Fruit fly (Drosophila melanogaster): ENCODE data around the gene CG3226.

Gene CG3226

DNA sequence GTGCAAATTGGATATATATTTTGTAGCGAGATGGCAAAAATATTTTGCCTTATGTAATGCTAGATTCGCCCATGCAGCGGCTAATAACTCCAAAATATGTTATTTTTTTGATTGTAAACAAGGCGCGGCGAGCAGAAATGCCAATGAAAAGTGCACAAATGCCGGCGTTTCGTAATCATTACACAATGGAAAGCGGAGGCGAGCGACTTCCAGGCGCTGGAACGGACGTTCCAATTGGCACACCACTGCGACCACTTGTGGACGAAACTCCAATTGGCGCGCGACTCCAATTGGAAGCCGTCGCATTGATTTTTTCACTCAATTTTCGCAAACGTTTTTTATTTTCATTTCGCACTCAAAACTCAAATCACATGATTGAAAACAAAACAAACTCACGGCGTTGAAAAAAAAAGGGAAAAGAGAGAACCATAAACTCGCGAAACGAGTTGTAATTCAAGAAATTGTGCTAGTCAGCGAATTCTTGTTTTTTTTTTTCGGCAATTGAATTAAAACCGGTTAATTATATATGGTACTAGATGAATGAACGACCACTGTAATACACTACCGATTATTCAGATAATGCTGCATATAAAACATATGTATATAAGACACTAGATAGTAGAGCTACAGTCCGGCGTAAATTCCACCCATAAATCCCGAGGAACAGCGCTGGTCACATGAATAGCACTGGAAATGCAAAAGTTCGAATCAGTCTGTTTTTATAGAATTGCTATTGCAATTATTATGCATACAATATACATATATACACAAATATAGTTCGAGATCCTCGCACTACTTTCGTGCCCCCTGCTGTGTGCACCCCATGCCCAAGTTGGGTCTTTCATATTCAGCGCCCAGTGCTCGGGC is 24.8 kb upstream of the CG3226 start, which contains the start of gene ND-ASHI (continued):
- TF ChIP-seq p53 (GFP tag; optimal IDR thresholded peaks at IDR 0.05) (peak; percentile 48), CG1233 (GFP tag; optimal IDR thresholded peaks at IDR 0.05) (peak; percentile 92), CG17829 (tag; optimal IDR thresholded peaks at IDR 0.05) (peak; percentile 90), Oli (tag; optimal IDR thresholded peaks at IDR 0.05) (peak; percentile 91), ase (GFP tag; IDR thresholded peaks at IDR 0.05) (peak; percentile 91), Hey (tag; optimal IDR thresholded peaks at IDR 0.05) (no peak), ara (GFP tag; IDR thresholded peaks at IDR 0.05) (peak; percentile 94), CG11456 (GFP tag; IDR thresholded peaks at IDR 0.05) (peak; percentile 97), lmd (GFP tag; IDR thresholded peaks at IDR 0.05) (peak; percentile 96), CG2116 (GFP tag; optimal IDR thresholded peaks at IDR 0.05) (peak; percentile 60), CG34376 (GFP tag; optimal IDR thresholded peaks at IDR 0.05) (peak; percentile 97), Kr (GFP tag; optimal IDR thresholded peaks at IDR 0.05) (no peak), org-1 (GFP tag; optimal IDR thresholded peaks at IDR 0.05) (peak; percentile 93), CG9817 (tag; optimal IDR thresholded peaks at IDR 0.05) (peak; percentile 95), sug (tag; optimal IDR thresholded peaks at IDR 0.05) (peak; percentile 90), Hand (GFP tag; optimal IDR thresholded peaks at IDR 0.05) (peak; percentile 96), Dek (tag; optimal IDR thresholded peaks at IDR 0.05) (peak; percentile 94), unc-4 (GFP tag; IDR thresholded peaks at IDR 0.05; ENCODE audit: partially characterized antibody) (no peak), CG2712 (tag; optimal IDR thresholded peaks at IDR 0.05) (peak; percentile 91), wdn (GFP tag; IDR thresholded peaks at IDR 0.05) (peak; percentile 97), ken (GFP tag; IDR thresholded peaks at IDR 0.05) (peak; percentile 95), insv (GFP tag; optimal IDR thresholded peaks at IDR 0.05) (peak; percentile 81 to 96), so (GFP tag; IDR thresholded peaks at IDR 0.05) (peak; percentile 94), jigr1 (GFP tag; IDR thresholded peaks at IDR 0.05) (peak; percentile 81; the same call in 2 of the 3 replicates), Asciz (GFP tag; optimal IDR thresholded peaks at IDR 0.05) (no peak), kay (GFP tag; optimal IDR thresholded peaks at IDR 0.05) (peak; percentile 88), gfzf (GFP tag; optimal IDR thresholded peaks at IDR 0.05) (peak; percentile 2), CG34224 (GFP tag; IDR thresholded peaks at IDR 0.05; ENCODE audit: partially characterized antibody) (no peak), gsb (GFP tag; IDR thresholded peaks at IDR 0.05) (peak; percentile 91), nau (GFP tag; optimal IDR thresholded peaks at IDR 0.05) (no peak), bowl (GFP tag; IDR thresholded peaks at IDR 0.05) (peak; percentile 81; the same call in 1 of the 2 replicates), CG6654 (GFP tag; optimal IDR thresholded peaks at IDR 0.05) (peak; percentile 83), Oaz (GFP tag; IDR thresholded peaks at IDR 0.05) (peak; percentile 92), slou (GFP tag; optimal IDR thresholded peaks at IDR 0.05) (peak; percentile 87), CG11093 (GFP tag; IDR thresholded peaks at IDR 0.05) (peak; percentile 92), CG3838 (GFP tag; optimal IDR thresholded peaks at IDR 0.05) (peak; percentile 84), CG4424 (GFP tag; optimal IDR thresholded peaks at IDR 0.05) (peak; percentile 92), Spps (tag; optimal IDR thresholded peaks at IDR 0.05) (peak; percentile 82), CG13775 (GFP tag; optimal IDR thresholded peaks at IDR 0.05) (peak; percentile 93), Ets97D (GFP tag; optimal IDR thresholded peaks at IDR 0.05) (peak; percentile 82), Tbp (GFP tag; optimal IDR thresholded peaks at IDR 0.05) (no peak), ro (GFP tag; IDR thresholded peaks at IDR 0.05) (peak; percentile 78), z (GFP tag; IDR thresholded peaks at IDR 0.05) (peak; percentile 60; the same call in 2 of the 3 replicates), CG12219 (GFP tag; optimal IDR thresholded peaks at IDR 0.05) (peak; percentile 95), CG6813 (GFP tag; optimal IDR thresholded peaks at IDR 0.05) (peak; percentile 96), Mrtf (GFP tag; IDR thresholded peaks at IDR 0.05) (peak; percentile 93), CG12299 (tag; optimal IDR thresholded peaks at IDR 0.05) (peak; percentile 91), lilli (GFP tag; optimal IDR thresholded peaks at IDR 0.05) (peak; percentile 97), CG16813 (GFP tag; IDR thresholded peaks at IDR 0.05; ENCODE audit: partially characterized antibody) (no peak)

All from whole organism, embryonic.